Worm (Caenorhabditis elegans) whole organism, young adult: ENCODE data around the gene Y46D2A.2.

ENCODE experiments used
- F57A8.1 ChIP-seq: fragments of 200-800 bp; sonication (Bioruptor generic); optimal IDR thresholded peaks from 2 replicates; lab custom pipeline; 2018; ENCODE audit warnings: mild to moderate bottlenecking, missing genetic modification characterization, moderate library complexity, missing compliant biosample characterization
- ZK185.1 ChIP-seq: sonication (generic microtip); optimal IDR thresholded peaks from 2 replicates; lab custom pipeline; 2016; ENCODE audit warnings: mild to moderate bottlenecking, missing genetic modification characterization, missing compliant biosample characterization; ENCODE audit not compliant: poor library complexity, severe bottlenecking
- ama-1 ChIP-seq, 3 experiments: fragments of 150-350 bp in 1 of 3; sonication (generic microtip) in 2 of 3; optimal IDR thresholded peaks; 2 replicates each; lab custom pipeline; 2014 to 2018; ENCODE audit warnings: missing biosample characterization in 2 of 3, missing genetic modification characterization in 2 of 3, missing genetic modification reagents in 2 of 3
- atf-7 ChIP-seq: sonication (generic microtip); optimal IDR thresholded peaks from 2 replicates; lab custom pipeline; 2017; ENCODE audit warnings: mild to moderate bottlenecking, missing genetic modification characterization, missing compliant biosample characterization
- ceh-91 ChIP-seq: fragments of 200-800 bp; sonication (Bioruptor generic); IDR thresholded peaks from 2 replicates; pipeline ENCODE4 v1.3.6; 2022; ENCODE audit warnings: missing genetic modification reagents, missing genetic modification characterization, missing compliant biosample characterization
- egrh-3 ChIP-seq: fragments of 200-800 bp; sonication (Bioruptor generic); IDR thresholded peaks from 2 replicates; pipeline ENCODE4 v1.3.6; 2022; ENCODE audit warnings: missing genetic modification reagents, missing genetic modification characterization, missing compliant biosample characterization
- lsy-27 ChIP-seq: sonication (generic microtip); optimal IDR thresholded peaks from 2 replicates; lab custom pipeline; 2017; ENCODE audit warnings: missing genetic modification characterization, mild to moderate bottlenecking, missing compliant biosample characterization, antibody characterized with exemption, missing genotype, borderline replicate concordance; ENCODE audit not compliant: insufficient read depth
- ztf-25 ChIP-seq: fragments of 200-800 bp; sonication (Bioruptor generic); IDR thresholded peaks from 2 replicates; pipeline ENCODE4 v1.3.6; 2022; ENCODE audit warnings: missing genetic modification reagents, missing genetic modification characterization, missing compliant biosample characterization
- ztf-3 ChIP-seq: fragments of 200-800 bp; sonication (Bioruptor generic); optimal IDR thresholded peaks from 2 replicates; lab custom pipeline; 2018; ENCODE audit warnings: mild to moderate bottlenecking, missing genetic modification characterization, missing compliant biosample characterization

- TF ChIP-seq ceh-91 (no peak), F57A8.1 (no peak), atf-7 (no peak), ztf-25 (no peak), ztf-3 (GFP tag; lab: Kevin White, UChicago) (no peak), egrh-3 (GFP tag; lab: Robert Waterston, UW) (no peak), ama-1 (optimal IDR thresholded peaks at IDR 0.05; lab: Kevin White, UChicago) (no peak), ama-1 (GFP tag; optimal IDR thresholded peaks at IDR 0.05; lab: Kevin White, UChicago) (no peak), lsy-27 (tag; lab: Kevin White, UChicago) (no peak), ZK185.1 (tag; lab: Kevin White, UChicago) (no peak)
These were observed 4.2 kb downstream of the Y46D2A.2 start for ce11 chrII:3318839-3319238.
